Worm (Caenorhabditis elegans): ENCODE data around the gene dlat-1.

Gene dlat-1

DNA sequence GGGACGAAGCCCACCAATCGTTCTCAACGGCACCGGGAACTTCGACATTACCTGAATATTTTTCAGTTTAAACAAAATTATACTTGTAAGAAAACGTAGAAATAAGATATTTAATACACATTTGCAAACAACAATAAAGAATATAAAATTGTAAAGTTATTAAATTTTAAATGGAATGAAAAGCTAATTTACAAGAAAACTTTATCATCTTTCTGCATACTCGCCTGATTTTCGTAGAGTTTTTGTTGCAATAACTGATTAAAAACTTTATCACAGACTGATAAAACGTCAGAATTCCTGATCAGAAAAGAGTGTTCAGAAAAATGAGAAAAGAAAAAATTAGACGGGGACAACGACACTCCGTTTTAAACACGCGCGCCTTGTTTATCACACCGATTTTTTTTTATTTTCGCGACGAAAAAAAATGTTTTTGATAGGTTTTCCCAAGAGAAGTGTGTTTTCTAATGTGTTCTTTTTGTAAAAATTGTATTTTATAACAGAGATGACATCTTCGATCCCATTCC is at the start of gene dlat-1, which contains the start of gene fntb-1:
TSS of gene dlat-1 (minus strand) at position 51 of the 524 bp plus-strand sequence.
TSS of gene fntb-1 (plus strand) at position 412 of the 524 bp plus-strand sequence.
- TF ChIP-seq nhr-11 (tag; optimal IDR thresholded peaks at IDR 0.05) (no peak), lin-39 (tag; optimal IDR thresholded peaks at IDR 0.05) (no peak), crh-2 (tag; optimal IDR thresholded peaks at IDR 0.05) (peak; percentile 8), dmd-4 (tag; optimal IDR thresholded peaks at IDR 0.05) (no peak), gmeb-1 (tag; optimal IDR thresholded peaks at IDR 0.05) (peak; percentile 10), fos-1 (tag; optimal IDR thresholded peaks at IDR 0.05) (peak; percentile 80), unc-55 (GFP tag; optimal IDR thresholded peaks at IDR 0.05) (peak; percentile 9)

DNA sequence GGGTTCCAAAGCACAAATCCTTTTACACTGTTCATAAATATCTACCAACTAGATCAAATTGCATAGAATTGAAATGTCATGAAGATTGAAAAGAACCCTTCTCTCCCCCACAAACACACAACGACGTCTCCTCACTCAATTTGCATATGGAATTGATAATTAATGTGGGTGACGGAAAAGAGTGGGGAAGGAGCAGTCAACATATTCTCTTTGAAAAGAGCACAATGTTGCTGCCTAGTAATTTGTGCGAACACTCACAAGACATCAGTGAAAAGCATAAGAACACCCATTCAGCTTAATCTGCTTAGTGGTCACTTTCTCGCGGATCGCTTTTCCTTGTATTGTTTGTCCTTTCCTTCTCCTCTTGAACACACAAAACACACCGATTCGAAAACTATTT is 49.4 kb upstream of the dlat-1 start:
- no peak for TF ChIP-seq blmp-1 (tag; optimal IDR thresholded peaks at IDR 0.05; ENCODE audit: insufficient read depth)
- no peak for TF ChIP-seq aly-2 (tag; optimal IDR thresholded peaks at IDR 0.05)

DNA sequence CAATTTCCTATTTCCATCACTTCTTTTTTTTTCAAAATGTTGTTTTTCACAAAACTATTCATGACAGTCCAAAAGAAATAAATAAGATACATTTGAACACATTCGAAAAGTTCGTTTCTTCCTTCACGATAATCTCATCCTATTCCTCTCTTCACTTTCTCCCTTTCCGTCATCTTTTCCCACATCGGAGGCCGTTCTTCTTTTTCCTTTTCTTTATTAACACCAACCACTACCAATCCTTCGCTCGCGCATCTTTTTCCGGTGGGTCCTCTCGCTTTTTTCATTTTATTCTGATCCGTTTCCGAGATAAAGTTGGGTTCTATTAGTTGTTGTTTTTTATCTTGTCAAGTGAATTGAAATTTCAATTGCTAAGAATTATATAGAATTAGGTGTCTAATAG is 48.4 kb upstream of the dlat-1 start:
- no peak for TF ChIP-seq fos-1 (tag; optimal IDR thresholded peaks at IDR 0.05)
- TF ChIP-seq blmp-1 (tag; optimal IDR thresholded peaks at IDR 0.05; ENCODE audit: insufficient read depth), result peak; percentile 77
- TF ChIP-seq nhr-25 (tag; optimal IDR thresholded peaks at IDR 0.05), result no peak
- no peak for TF ChIP-seq ztf-4 (tag; optimal IDR thresholded peaks at IDR 0.05)
- TF ChIP-seq aly-2 (tag; optimal IDR thresholded peaks at IDR 0.05), result no peak
- no peak for TF ChIP-seq lin-11 (tag; optimal IDR thresholded peaks at IDR 0.05)
- no peak for TF ChIP-seq snpc-4 (tag; optimal IDR thresholded peaks at IDR 0.05)
- peak; percentile 21 for TF ChIP-seq sem-4 (tag; optimal IDR thresholded peaks at IDR 0.05)
- no peak for TF ChIP-seq unc-39 (tag; optimal IDR thresholded peaks at IDR 0.05)
- TF ChIP-seq elt-3 (tag; optimal IDR thresholded peaks at IDR 0.05), result no peak
- TF ChIP-seq nhr-129 (tag; optimal IDR thresholded peaks at IDR 0.05), result no peak
- no peak for TF ChIP-seq nhr-12 (tag; optimal IDR thresholded peaks at IDR 0.05)
- peak; percentile 17 for TF ChIP-seq C34F6.9 (tag; optimal IDR thresholded peaks at IDR 0.05)
- no peak for TF ChIP-seq alr-1 (tag; optimal IDR thresholded peaks at IDR 0.05)
- no peak for TF ChIP-seq mab-5 (tag; optimal IDR thresholded peaks at IDR 0.05)

DNA sequence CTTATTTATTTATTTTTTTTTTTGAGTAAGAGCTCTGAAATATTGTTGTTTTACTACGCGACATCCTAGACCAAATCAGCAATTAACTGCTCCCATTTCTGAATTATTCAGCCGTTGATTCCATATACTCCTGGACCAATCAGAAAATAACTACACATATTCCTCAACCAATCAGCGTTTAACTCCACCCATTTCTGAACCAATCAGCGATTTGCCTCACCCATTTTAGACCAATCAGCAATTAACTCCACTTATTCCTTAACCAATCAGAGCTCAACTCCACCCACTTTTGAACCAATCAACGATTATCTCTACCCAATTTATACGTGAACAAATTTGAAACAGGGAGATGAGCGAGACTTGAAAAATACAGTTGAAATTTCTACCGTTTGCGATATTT is 46.6 kb upstream of the dlat-1 start:
- TF ChIP-seq R02D3.7 (tag; optimal IDR thresholded peaks at IDR 0.05) (no peak), aly-2 (tag; optimal IDR thresholded peaks at IDR 0.05) (no peak), sem-4 (tag; optimal IDR thresholded peaks at IDR 0.05) (no peak), fos-1 (tag; optimal IDR thresholded peaks at IDR 0.05) (no peak), lsy-2 (tag; optimal IDR thresholded peaks at IDR 0.05) (no peak), ZK546.5 (tag; optimal IDR thresholded peaks at IDR 0.05) (no peak), ceh-16 (tag; optimal IDR thresholded peaks at IDR 0.05) (no peak), nhr-25 (tag; optimal IDR thresholded peaks at IDR 0.05) (no peak), egl-27 (tag; optimal IDR thresholded peaks at IDR 0.05) (no peak), unc-55 (GFP tag; optimal IDR thresholded peaks at IDR 0.05) (no peak), mdl-1 (tag; optimal IDR thresholded peaks at IDR 0.05) (no peak), elt-3 (tag; optimal IDR thresholded peaks at IDR 0.05) (no peak), ceh-82 (tag; optimal IDR thresholded peaks at IDR 0.05) (no peak), mbf-1 (tag; optimal IDR thresholded peaks at IDR 0.05) (no peak), nhr-23 (tag; optimal IDR thresholded peaks at IDR 0.05) (no peak), C34F6.9 (tag; optimal IDR thresholded peaks at IDR 0.05) (no peak), ztf-11 (tag; optimal IDR thresholded peaks at IDR 0.05) (no peak), nhr-6 (tag; optimal IDR thresholded peaks at IDR 0.05) (no peak), peb-1 (tag; optimal IDR thresholded peaks at IDR 0.05) (no peak)

DNA sequence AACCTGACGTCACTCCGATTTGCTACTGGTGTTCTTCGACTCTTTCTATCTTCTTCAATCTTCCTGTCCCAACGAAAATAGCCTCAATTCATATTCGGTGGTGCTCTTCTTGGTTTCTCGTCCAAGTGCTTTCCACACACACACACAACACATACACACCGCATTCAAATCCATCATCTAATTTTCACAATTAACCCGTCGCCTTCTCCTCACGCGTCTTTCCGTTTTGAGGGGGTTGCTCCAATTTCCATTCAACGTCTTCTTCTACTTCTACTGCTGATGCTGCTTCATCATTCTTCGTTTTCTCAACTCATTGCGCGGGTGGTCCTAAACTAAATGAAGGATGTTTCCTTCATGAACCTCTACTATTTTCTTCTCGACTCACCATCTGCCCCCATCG is 44.0 kb upstream of the dlat-1 start:
- no peak for TF ChIP-seq lsy-2 (tag; optimal IDR thresholded peaks at IDR 0.05)
- no peak for TF ChIP-seq egl-27 (tag; optimal IDR thresholded peaks at IDR 0.05)
- no peak for TF ChIP-seq unc-55 (GFP tag; optimal IDR thresholded peaks at IDR 0.05)
- TF ChIP-seq R02D3.7 (tag; optimal IDR thresholded peaks at IDR 0.05), result no peak
- TF ChIP-seq zag-1 (tag; optimal IDR thresholded peaks at IDR 0.05), result no peak
- no peak for TF ChIP-seq nhr-12 (tag; optimal IDR thresholded peaks at IDR 0.05)
- TF ChIP-seq nhr-77 (tag; optimal IDR thresholded peaks at IDR 0.05), result no peak
- TF ChIP-seq nhr-11 (tag; optimal IDR thresholded peaks at IDR 0.05), result no peak
- TF ChIP-seq nhr-21 (tag; optimal IDR thresholded peaks at IDR 0.05), result no peak
- no peak for TF ChIP-seq sma-3 (GFP tag; optimal IDR thresholded peaks at IDR 0.05)
- TF ChIP-seq nhr-23 (tag; optimal IDR thresholded peaks at IDR 0.05), result no peak
- TF ChIP-seq lin-39 (tag; optimal IDR thresholded peaks at IDR 0.05), result no peak
- no peak for TF ChIP-seq ama-1 (optimal IDR thresholded peaks at IDR 0.05)
- TF ChIP-seq aly-2 (tag; optimal IDR thresholded peaks at IDR 0.05), result no peak
- no peak for TF ChIP-seq sem-4 (tag; optimal IDR thresholded peaks at IDR 0.05)
- TF ChIP-seq elt-3 (tag; optimal IDR thresholded peaks at IDR 0.05), result no peak
- no peak for TF ChIP-seq mdl-1 (tag; optimal IDR thresholded peaks at IDR 0.05)
- no peak for TF ChIP-seq snpc-4 (tag; optimal IDR thresholded peaks at IDR 0.05)
